Fruit fly (Drosophila melanogaster): ENCODE measurements around the gene Diap1.
A peak's percentile ranks its signal among the peaks of the same experiment; 100 is the strongest.

Diap1 gene

DNA sequence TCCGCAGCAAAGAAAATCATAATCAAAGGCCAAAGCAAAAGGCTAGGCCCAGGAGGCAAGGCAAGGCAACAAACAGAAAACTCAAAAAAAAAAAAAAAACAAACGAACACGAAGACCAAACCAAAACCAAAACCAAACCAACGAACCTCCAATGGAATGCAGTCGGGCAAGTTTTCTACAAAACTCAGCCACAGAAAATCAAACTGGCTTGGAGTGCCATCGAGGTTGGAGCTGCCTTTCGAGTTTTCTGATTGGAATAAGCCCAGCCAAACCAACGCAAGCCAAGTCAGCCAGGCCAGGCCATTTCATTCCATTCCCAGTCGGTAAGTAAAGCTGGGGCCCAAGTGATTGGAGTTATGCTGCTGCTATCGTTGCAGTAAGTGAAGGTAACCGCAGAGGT lies 8.2 kb downstream of the Diap1 start (continued):
- TF ChIP-seq corto (GFP tag; optimal IDR thresholded peaks at IDR 0.05) (peak; percentile 36), CG13296 (GFP tag; optimal IDR thresholded peaks at IDR 0.05) (no peak), sc (optimal IDR thresholded peaks at IDR 0.05) (no peak), sc (GFP tag; optimal IDR thresholded peaks at IDR 0.05) (no peak), CG13123 (GFP tag; optimal IDR thresholded peaks at IDR 0.05) (no peak), CG8281 (tag; optimal IDR thresholded peaks at IDR 0.05) (no peak), Rfx (GFP tag; IDR thresholded peaks at IDR 0.05) (no peak), so (GFP tag; IDR thresholded peaks at IDR 0.05) (no peak), CG9609 (GFP tag; optimal IDR thresholded peaks at IDR 0.05) (no peak), CG10543 (GFP tag; optimal IDR thresholded peaks at IDR 0.05) (peak; percentile 29), Dll (GFP tag; IDR thresholded peaks at IDR 0.05; ENCODE audit: partially characterized antibody) (no peak), Vsx1 (GFP tag; optimal IDR thresholded peaks at IDR 0.05) (peak; percentile 21), dm (GFP tag; optimal IDR thresholded peaks at IDR 0.05) (no peak), chinmo (GFP tag; IDR thresholded peaks at IDR 0.05; ENCODE audit: partially characterized antibody) (peak; percentile 78; the same call in 3 of the 4 replicates), seq (GFP tag; IDR thresholded peaks at IDR 0.05) (no peak), D (optimal IDR thresholded peaks at IDR 0.05) (no peak), D (GFP tag; optimal IDR thresholded peaks at IDR 0.05) (no peak), insv (GFP tag; optimal IDR thresholded peaks at IDR 0.05) (peak in 1 of 2 experiments; percentile 76), pita (GFP tag; optimal IDR thresholded peaks at IDR 0.05) (no peak), vvl (GFP tag; IDR thresholded peaks at IDR 0.05) (no peak), CG3407 (GFP tag; optimal IDR thresholded peaks at IDR 0.05) (no peak), caup (GFP tag; optimal IDR thresholded peaks at IDR 0.05; ENCODE audit: severe bottlenecking) (no peak), kni (GFP tag; optimal IDR thresholded peaks at IDR 0.05) (peak; percentile 4), oc (tag; optimal IDR thresholded peaks at IDR 0.05) (no peak), CG12071 (GFP tag; optimal IDR thresholded peaks at IDR 0.05) (no peak), CG8290 (GFP tag; optimal IDR thresholded peaks at IDR 0.05) (no peak), CG8290 (tag; optimal IDR thresholded peaks at IDR 0.05) (peak in 1 of 2 experiments; percentile 5), H15 (GFP tag; IDR thresholded peaks at IDR 0.05) (no peak), CG2129 (GFP tag; IDR thresholded peaks at IDR 0.05; ENCODE audit: partially characterized antibody) (no peak), TFAM (GFP tag; optimal IDR thresholded peaks at IDR 0.05) (no peak), danr (GFP tag; IDR thresholded peaks at IDR 0.05) (no peak), rib (GFP tag; IDR thresholded peaks at IDR 0.05) (no peak), Hmr (GFP tag; optimal IDR thresholded peaks at IDR 0.05) (no peak), CG2202 (tag; optimal IDR thresholded peaks at IDR 0.05) (no peak), CG13424 (tag; optimal IDR thresholded peaks at IDR 0.05) (no peak), hbn (GFP tag; IDR thresholded peaks at IDR 0.05; ENCODE audit: partially characterized antibody) (no peak), CG4617 (GFP tag; optimal IDR thresholded peaks at IDR 0.05; ENCODE audit: borderline replicate concordance) (no peak), CG17385 (GFP tag; optimal IDR thresholded peaks at IDR 0.05) (no peak), sd (tag; optimal IDR thresholded peaks at IDR 0.05) (peak; percentile 94), Gug (GFP tag; IDR thresholded peaks at IDR 0.05) (no peak), crc (GFP tag; optimal IDR thresholded peaks at IDR 0.05) (no peak), onecut (GFP tag; IDR thresholded peaks at IDR 0.05) (no peak), z (GFP tag; IDR thresholded peaks at IDR 0.05) (peak; percentile 60; the same call in 1 of the 3 replicates), Oli (tag; optimal IDR thresholded peaks at IDR 0.05) (no peak), CG34422 (GFP tag; IDR thresholded peaks at IDR 0.05) (no peak)
